Worm (Caenorhabditis elegans) whole organism, L4 larva: ENCODE results near the gene cyp-23A1.

Experiments
- F26F4.8 ChIP-seq: fragments of 200-800 bp; sonication (Bioruptor generic); conservative IDR thresholded peaks from 2 replicates; pipeline ENCODE4 v1.3.6; 2022; ENCODE audit warnings: missing genetic modification characterization, missing compliant biosample characterization
- F44E2.7 ChIP-seq: fragments of 200-800 bp; sonication (Bioruptor generic); IDR thresholded peaks from 2 replicates; pipeline ENCODE4 v2.1.2; 2022; ENCODE audit warnings: missing genetic modification characterization, missing compliant biosample characterization
- T20F7.1 ChIP-seq: fragments of 200-800 bp; sonication (Bioruptor generic); optimal IDR thresholded peaks from 2 replicates; lab custom pipeline; 2018; ENCODE audit warnings: mild to moderate bottlenecking, missing genetic modification characterization, missing compliant biosample characterization
- T26A8.4 ChIP-seq: fragments of 200-800 bp; sonication (Bioruptor generic); IDR thresholded peaks from 2 replicates; pipeline ENCODE4 v1.3.6; 2022; ENCODE audit warnings: missing genetic modification characterization, missing compliant biosample characterization
- Y105C5A.15 ChIP-seq: fragments of 200-800 bp; sonication (Bioruptor generic); IDR thresholded peaks from 2 replicates; pipeline ENCODE4 v1.3.6; 2022; ENCODE audit warnings: missing genetic modification characterization, missing compliant biosample characterization
- Y5F2A.4 ChIP-seq: fragments of 200-800 bp; sonication (Bioruptor generic); optimal IDR thresholded peaks from 2 replicates; lab custom pipeline; 2018; ENCODE audit warnings: mild to moderate bottlenecking, missing genetic modification characterization, missing compliant biosample characterization
- ZK337.2 ChIP-seq: fragments of 200-800 bp; sonication (Bioruptor generic); IDR thresholded peaks from 2 replicates; pipeline ENCODE4 v1.3.6; 2022; ENCODE audit warnings: missing genetic modification reagents, missing genetic modification characterization, missing compliant biosample characterization
- ZK546.5 ChIP-seq, 2 experiments: sonication (generic microtip); optimal IDR thresholded peaks; 2 replicates each; lab custom pipeline; 2017; ENCODE audit warnings: missing biosample characterization in 2 of 2, missing genetic modification characterization in 2 of 2
- aha-1 ChIP-seq: fragments of 150-350 bp; peaks from one replicate; lab custom pipeline; 2014; ENCODE audit warnings: missing biosample characterization, missing genetic modification characterization
- aly-2 ChIP-seq: sonication (generic microtip); optimal IDR thresholded peaks from 2 replicates; lab custom pipeline; 2018; ENCODE audit warnings: missing biosample characterization, missing genetic modification characterization
- ama-1 ChIP-seq: fragments of 150-350 bp; optimal IDR thresholded peaks from 2 replicates; lab custom pipeline; 2014; ENCODE audit warnings: inconsistent platforms, mixed read lengths
- ceh-20 ChIP-seq: fragments of 200-800 bp; sonication (Bioruptor generic); IDR thresholded peaks from 2 replicates; pipeline ENCODE4 v1.3.6; 2022; ENCODE audit warnings: missing genetic modification reagents, missing genetic modification characterization, missing compliant biosample characterization
- ceh-62 ChIP-seq: sonication (generic microtip); optimal IDR thresholded peaks from 2 replicates; lab custom pipeline; 2017; ENCODE audit warnings: missing biosample characterization, missing genetic modification characterization
- ctbp-1 ChIP-seq: fragments of 200-800 bp; sonication (Bioruptor generic); IDR thresholded peaks from 2 replicates; pipeline ENCODE4 v1.3.6; 2022; ENCODE audit warnings: missing genetic modification reagents, missing genetic modification characterization, missing compliant biosample characterization
- daf-12 ChIP-seq: fragments of 150-350 bp; optimal IDR thresholded peaks from 2 replicates; lab custom pipeline; 2014; ENCODE audit warnings: missing biosample characterization, missing genetic modification reagents, missing genetic modification characterization
- daf-16 ChIP-seq, 3 experiments: sonication (generic microtip); optimal IDR thresholded peaks; 2 replicates each; lab custom pipeline; 2016 to 2017; ENCODE audit warnings: missing genetic modification characterization in 3 of 3, missing genetic modification reagents in 3 of 3, mild to moderate bottlenecking in 2 of 3, missing compliant biosample characterization in 2 of 3, missing biosample characterization in 1 of 3, moderate library complexity in 1 of 3
- dmd-6 ChIP-seq: fragments of 200-800 bp; sonication (Bioruptor generic); IDR thresholded peaks from 2 replicates; pipeline ENCODE4 v1.3.6; 2022; ENCODE audit warnings: missing genetic modification reagents, missing genetic modification characterization, missing compliant biosample characterization
- dmd-8 ChIP-seq: fragments of 200-800 bp; sonication (Bioruptor generic); IDR thresholded peaks from 2 replicates; pipeline ENCODE4 v1.3.6; 2022; ENCODE audit warnings: missing genetic modification characterization, missing compliant biosample characterization
- egl-27 ChIP-seq: sonication (generic microtip); optimal IDR thresholded peaks from 3 replicates; lab custom pipeline; 2017; ENCODE audit warnings: missing biosample characterization, missing genetic modification reagents, missing genetic modification characterization
- gei-8 ChIP-seq: fragments of 200-800 bp; sonication (Bioruptor generic); optimal IDR thresholded peaks from 2 replicates; lab custom pipeline; 2018; ENCODE audit warnings: mild to moderate bottlenecking, missing genetic modification characterization, missing compliant biosample characterization
- hlh-11 ChIP-seq: fragments of 200-800 bp; sonication (Bioruptor generic); optimal IDR thresholded peaks from 2 replicates; lab custom pipeline; 2018; ENCODE audit warnings: mild to moderate bottlenecking, missing genetic modification characterization, missing compliant biosample characterization
- jun-1 ChIP-seq: fragments of 150-350 bp; optimal IDR thresholded peaks from 2 replicates; lab custom pipeline; 2014; ENCODE audit warnings: missing biosample characterization, missing genetic modification reagents, missing genetic modification characterization
- lin-13 ChIP-seq: fragments of 150-350 bp; optimal IDR thresholded peaks from 2 replicates; lab custom pipeline; 2014; ENCODE audit warnings: missing biosample characterization, missing genetic modification reagents, missing genetic modification characterization
- lsy-2 ChIP-seq, 2 experiments: fragments of 150-350 bp in 1 of 2; sonication (generic microtip) in 1 of 2; optimal IDR thresholded peaks; 2 replicates each; lab custom pipeline; 2014 to 2017; ENCODE audit warnings: missing biosample characterization in 2 of 2, missing genetic modification characterization in 2 of 2
- madf-5 ChIP-seq, 2 experiments: fragments of 200-800 bp; sonication (Bioruptor generic); IDR thresholded peaks; 2 replicates each; pipeline ENCODE4 v1.3.6; 2022; ENCODE audit warnings: missing compliant biosample characterization in 2 of 2, missing genetic modification characterization in 2 of 2
- madf-9 ChIP-seq: fragments of 200-800 bp; sonication (Bioruptor generic); conservative IDR thresholded peaks from 2 replicates; pipeline ENCODE4 v1.3.6; 2022; ENCODE audit warnings: missing genetic modification reagents, missing genetic modification characterization, missing compliant biosample characterization
- mdl-1 ChIP-seq, 2 experiments: fragments of 150-350 bp in 1 of 2; sonication (generic microtip) in 1 of 2; optimal IDR thresholded peaks; 2 replicates each; lab custom pipeline; 2014 to 2017; ENCODE audit warnings: missing biosample characterization in 2 of 2, missing genetic modification characterization in 2 of 2
- mdt-29 ChIP-seq: fragments of 200-800 bp; sonication (Bioruptor generic); IDR thresholded peaks from 2 replicates; pipeline ENCODE4 v1.3.6; 2022; ENCODE audit warnings: missing genetic modification reagents, missing genetic modification characterization, missing compliant biosample characterization
- mep-1 ChIP-seq: fragments of 150-350 bp; sonication (generic microtip); optimal IDR thresholded peaks from 3 replicates; lab custom pipeline; 2014; ENCODE audit warnings: missing biosample characterization, missing genetic modification characterization
- mes-2 ChIP-seq: sonication (generic microtip); optimal IDR thresholded peaks from 2 replicates; lab custom pipeline; 2016; ENCODE audit warnings: missing genotype, mild to moderate bottlenecking, missing genetic modification characterization, missing compliant biosample characterization; ENCODE audit not compliant: poor library complexity, severe bottlenecking
- mxl-3 ChIP-seq: fragments of 200-800 bp; sonication (Bioruptor generic); optimal IDR thresholded peaks from 2 replicates; lab custom pipeline; 2018; ENCODE audit warnings: mild to moderate bottlenecking, missing genetic modification characterization, missing compliant biosample characterization
- nhr-10 ChIP-seq: fragments of 150-350 bp; optimal IDR thresholded peaks from 2 replicates; lab custom pipeline; 2014; ENCODE audit warnings: missing biosample characterization, missing genetic modification characterization
- nhr-102 ChIP-seq: sonication (generic microtip); optimal IDR thresholded peaks from 2 replicates; lab custom pipeline; 2016; ENCODE audit warnings: mild to moderate bottlenecking, missing genetic modification characterization, moderate library complexity, missing compliant biosample characterization
- nhr-111 ChIP-seq: fragments of 200-800 bp; sonication (Bioruptor generic); optimal IDR thresholded peaks from 2 replicates; lab custom pipeline; 2018; ENCODE audit warnings: mild to moderate bottlenecking, missing genetic modification characterization, missing compliant biosample characterization
- nhr-28 ChIP-seq: fragments of 150-350 bp; optimal IDR thresholded peaks from 2 replicates; lab custom pipeline; 2014; ENCODE audit warnings: missing biosample characterization, missing genetic modification characterization
- nhr-6 ChIP-seq: fragments of 150-350 bp; optimal IDR thresholded peaks from 2 replicates; lab custom pipeline; 2014; ENCODE audit warnings: missing biosample characterization, missing genetic modification characterization
- nhr-76 ChIP-seq: fragments of 150-350 bp; optimal IDR thresholded peaks from 2 replicates; lab custom pipeline; 2014; ENCODE audit warnings: missing biosample characterization, missing genetic modification characterization
- nhr-77 ChIP-seq: fragments of 150-350 bp; optimal IDR thresholded peaks from 2 replicates; lab custom pipeline; 2014; ENCODE audit warnings: missing biosample characterization, missing genetic modification characterization
- pha-4 ChIP-seq, 2 experiments: fragments of 150-350 bp in 1 of 2; fragments of 200-800 bp in 1 of 2; sonication (Bioruptor generic) in 1 of 2; IDR thresholded peaks in 1 of 2; optimal IDR thresholded peaks in 1 of 2; 2 replicates each; pipeline versions ENCODE4 v1.3.6 to Lab custom; 2014 to 2022; ENCODE audit warnings: missing genetic modification characterization in 2 of 2, missing genetic modification reagents in 2 of 2, missing biosample characterization in 1 of 2, missing compliant biosample characterization in 1 of 2
- pqm-1 ChIP-seq: sonication (generic microtip); optimal IDR thresholded peaks from 2 replicates; lab custom pipeline; 2017; ENCODE audit warnings: missing biosample characterization, missing genetic modification characterization
- sdz-12 ChIP-seq: fragments of 200-800 bp; sonication (Bioruptor generic); optimal IDR thresholded peaks from 2 replicates; lab custom pipeline; 2018; ENCODE audit warnings: mild to moderate bottlenecking, missing genetic modification characterization, missing compliant biosample characterization
- skn-1 ChIP-seq: fragments of 150-350 bp; optimal IDR thresholded peaks from 2 replicates; lab custom pipeline; 2014; ENCODE audit warnings: missing biosample characterization, missing genetic modification characterization
- snpc-1.2 ChIP-seq: fragments of 200-800 bp; sonication (Bioruptor generic); IDR thresholded peaks from 2 replicates; pipeline ENCODE4 v1.3.6; 2022; ENCODE audit warnings: missing genetic modification reagents, missing genetic modification characterization, missing compliant biosample characterization
- spr-1 ChIP-seq: sonication (generic microtip); optimal IDR thresholded peaks from 2 replicates; lab custom pipeline; 2016; ENCODE audit warnings: mild to moderate bottlenecking, missing genetic modification characterization, missing compliant biosample characterization
- unc-130 ChIP-seq: sonication (generic microtip); optimal IDR thresholded peaks from 2 replicates; lab custom pipeline; 2016; ENCODE audit warnings: missing genetic modification reagents, missing genetic modification characterization, missing compliant biosample characterization
- unc-39 ChIP-seq: sonication (generic microtip); optimal IDR thresholded peaks from 2 replicates; lab custom pipeline; 2017; ENCODE audit warnings: missing biosample characterization, missing genetic modification characterization
- unc-62 ChIP-seq, 3 experiments: fragments of 150-350 bp in 1 of 3; sonication (generic microtip); optimal IDR thresholded peaks in 2 of 3; peaks in 1 of 3; 1 replicate in 1 of 3; 2 replicates in 2 of 3; lab custom pipeline; 2014 to 2017; ENCODE audit warnings: missing biosample characterization in 3 of 3, missing genetic modification characterization in 3 of 3, missing genetic modification reagents in 3 of 3, missing genotype in 1 of 3
- vab-7 ChIP-seq: fragments of 200-800 bp; sonication (Bioruptor generic); IDR thresholded peaks from 2 replicates; pipeline ENCODE4 v1.3.6; 2022; ENCODE audit warnings: missing genetic modification reagents, missing genetic modification characterization, missing compliant biosample characterization
- zfp-3 ChIP-seq: fragments of 200-800 bp; sonication (Bioruptor generic); conservative IDR thresholded peaks from 2 replicates; pipeline ENCODE4 v1.3.6; 2022; ENCODE audit warnings: missing genetic modification reagents, missing genetic modification characterization, missing compliant biosample characterization
- zip-11 ChIP-seq: fragments of 200-800 bp; sonication (Bioruptor generic); IDR thresholded peaks from 2 replicates; pipeline ENCODE4 v1.3.6; 2022; ENCODE audit warnings: missing genetic modification characterization, missing compliant biosample characterization
- ztf-11 ChIP-seq: fragments of 150-350 bp; optimal IDR thresholded peaks from 2 replicates; lab custom pipeline; 2014; ENCODE audit warnings: missing biosample characterization, missing genetic modification characterization

The cyp-23A1 gene

DNA sequence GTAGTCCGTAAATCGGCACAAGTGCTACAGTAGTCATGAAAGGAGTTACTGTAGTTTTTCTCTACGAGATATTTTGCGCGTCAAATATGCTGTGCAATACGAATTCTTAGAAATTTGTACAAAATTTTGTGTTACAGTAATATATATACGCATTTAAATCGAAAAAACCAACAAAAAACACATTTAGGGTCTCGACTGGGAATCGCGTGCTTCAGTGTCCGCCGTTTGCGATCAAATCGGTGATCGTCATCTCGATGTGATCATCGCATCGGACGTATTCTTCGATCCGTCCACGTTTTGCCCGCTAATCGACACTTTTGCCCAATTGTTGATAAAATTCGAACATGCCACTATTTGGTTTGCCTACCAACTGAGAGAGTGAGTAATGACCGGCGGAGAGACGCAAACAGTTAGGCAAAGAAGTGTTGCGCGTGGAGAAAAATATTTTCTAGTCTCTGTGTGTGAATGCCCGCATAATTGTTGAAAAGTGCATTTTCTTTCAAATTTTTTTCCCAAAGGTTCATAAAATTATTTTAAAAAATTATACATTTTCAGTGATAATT lies 43.0 kb upstream of the cyp-23A1 start:
- TF ChIP-seq ama-1 (lab: Kevin White, UChicago) (no peak), F44E2.7 (GFP tag; lab: Robert Waterston, UW) (no peak), ceh-62 (no peak), skn-1 (no peak), ctbp-1 (GFP tag; lab: Robert Waterston, UW) (no peak), sdz-12 (no peak), F26F4.8 (GFP tag; lab: Robert Waterston, UW) (no peak), zip-11 (no peak), pha-4 (GFP tag; IDR thresholded peaks at IDR 0.05; lab: Robert Waterston, UW) (no peak), pha-4 (tag; optimal IDR thresholded peaks at IDR 0.05; lab: Kevin White, UChicago) (no peak), nhr-6 (tag; lab: Kevin White, UChicago) (no peak), nhr-102 (tag; lab: Kevin White, UChicago) (no peak), aly-2 (tag; lab: Kevin White, UChicago) (no peak), mdt-29 (GFP tag; lab: Robert Waterston, UW) (no peak), zfp-3 (GFP tag; lab: Robert Waterston, UW) (no peak), pqm-1 (tag; lab: Kevin White, UChicago) (peak; percentile 53), gei-8 (GFP tag; lab: Kevin White, UChicago) (no peak), Y105C5A.15 (GFP tag; lab: Robert Waterston, UW) (no peak), mep-1 (tag; lab: Kevin White, UChicago) (no peak), vab-7 (GFP tag; lab: Robert Waterston, UW) (no peak), ceh-20 (no peak), egl-27 (tag; lab: Kevin White, UChicago) (no peak), lin-13 (GFP tag; lab: Kevin White, UChicago) (no peak), T20F7.1 (GFP tag; lab: Kevin White, UChicago) (no peak), lsy-2 (tag; optimal IDR thresholded peaks at IDR 0.05; lab: Kevin White, UChicago) (no peak), snpc-1.2 (GFP tag; lab: Robert Waterston, UW) (no peak), ZK337.2 (no peak), nhr-77 (tag; lab: Kevin White, UChicago) (no peak), daf-16 (GFP tag; optimal IDR thresholded peaks at IDR 0.05; lab: Kevin White, UChicago) (no peak), daf-16 (tag; optimal IDR thresholded peaks at IDR 0.05; lab: Kevin White, UChicago) (peak; percentile 57), jun-1 (tag; lab: Kevin White, UChicago) (no peak), unc-39 (no peak), madf-9 (no peak), Y5F2A.4 (GFP tag; lab: Kevin White, UChicago) (no peak), mes-2 (tag; lab: Kevin White, UChicago) (peak; percentile 31), spr-1 (no peak), aha-1 (tag; lab: Kevin White, UChicago) (peak; percentile 97), nhr-28 (tag; lab: Kevin White, UChicago) (peak; percentile 88), T26A8.4 (GFP tag; lab: Robert Waterston, UW) (no peak), nhr-111 (GFP tag; lab: Kevin White, UChicago) (no peak), ztf-11 (no peak), hlh-11 (tag; lab: Kevin White, UChicago) (peak; percentile 53), dmd-8 (GFP tag; lab: Robert Waterston, UW) (no peak), unc-130 (GFP tag; lab: Kevin White, UChicago) (no peak), mxl-3 (peak; percentile 61), daf-12 (no peak), mdl-1 (tag; optimal IDR thresholded peaks at IDR 0.05; lab: Kevin White, UChicago) (peak in 1 of 2 experiments; percentile 9), dmd-6 (GFP tag; lab: Robert Waterston, UW) (peak; percentile 54; the same call in 1 of the 2 replicates), madf-5 (GFP tag; IDR thresholded peaks at IDR 0.05; lab: Robert Waterston, UW) (no peak), ZK546.5 (tag; optimal IDR thresholded peaks at IDR 0.05; lab: Kevin White, UChicago) (no peak), nhr-10 (tag; lab: Kevin White, UChicago) (no peak), nhr-76 (tag; lab: Kevin White, UChicago) (no peak), unc-62 (GFP tag; optimal IDR thresholded peaks at IDR 0.05 in 1 of 2; lab: Kevin White, UChicago) (no peak), unc-62 (tag; optimal IDR thresholded peaks at IDR 0.05; lab: Kevin White, UChicago) (no peak)
